Fruit fly (Drosophila melanogaster) S2 (cell line): ENCODE data around the gene CG31265.
A peak's percentile ranks its signal among the peaks of the same experiment; 100 is the strongest.

ENCODE experiments used
- CG8478 ChIP-seq: fragments of >200 bp; optimal IDR thresholded peaks from 2 replicates; lab custom pipeline; 2018
- CTCF ChIP-seq, 2 experiments: fragments of >200 bp; optimal IDR thresholded peaks; 2 replicates each; lab custom pipeline; 2018

Gene CG31265

DNA sequence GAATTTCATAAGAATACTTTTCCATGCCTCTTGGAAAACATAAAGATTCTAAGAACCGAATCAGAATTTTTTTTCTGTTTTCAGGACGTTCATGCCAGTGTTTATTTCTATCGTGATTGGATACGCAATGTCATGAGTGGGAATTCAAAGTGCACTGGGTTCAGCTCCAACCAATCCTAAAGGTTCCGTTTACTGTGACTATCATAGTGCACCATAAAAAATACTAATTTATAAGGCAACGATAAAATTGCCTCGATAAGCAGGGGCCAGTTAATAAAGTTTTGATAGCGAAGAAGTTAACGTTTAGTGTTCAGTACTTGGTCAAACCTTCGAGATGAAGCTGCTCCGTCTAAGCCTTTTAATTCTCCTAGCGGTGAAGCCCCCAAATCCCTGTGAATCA is at the start of gene CG31265:
CG31265 (plus strand) TSS at position 301 of the 400 bp plus-strand sequence.
- TF ChIP-seq CG8478 (no peak), CTCF (optimal IDR thresholded peaks at IDR 0.05; lab: Kevin White, UChicago) (no peak)

DNA sequence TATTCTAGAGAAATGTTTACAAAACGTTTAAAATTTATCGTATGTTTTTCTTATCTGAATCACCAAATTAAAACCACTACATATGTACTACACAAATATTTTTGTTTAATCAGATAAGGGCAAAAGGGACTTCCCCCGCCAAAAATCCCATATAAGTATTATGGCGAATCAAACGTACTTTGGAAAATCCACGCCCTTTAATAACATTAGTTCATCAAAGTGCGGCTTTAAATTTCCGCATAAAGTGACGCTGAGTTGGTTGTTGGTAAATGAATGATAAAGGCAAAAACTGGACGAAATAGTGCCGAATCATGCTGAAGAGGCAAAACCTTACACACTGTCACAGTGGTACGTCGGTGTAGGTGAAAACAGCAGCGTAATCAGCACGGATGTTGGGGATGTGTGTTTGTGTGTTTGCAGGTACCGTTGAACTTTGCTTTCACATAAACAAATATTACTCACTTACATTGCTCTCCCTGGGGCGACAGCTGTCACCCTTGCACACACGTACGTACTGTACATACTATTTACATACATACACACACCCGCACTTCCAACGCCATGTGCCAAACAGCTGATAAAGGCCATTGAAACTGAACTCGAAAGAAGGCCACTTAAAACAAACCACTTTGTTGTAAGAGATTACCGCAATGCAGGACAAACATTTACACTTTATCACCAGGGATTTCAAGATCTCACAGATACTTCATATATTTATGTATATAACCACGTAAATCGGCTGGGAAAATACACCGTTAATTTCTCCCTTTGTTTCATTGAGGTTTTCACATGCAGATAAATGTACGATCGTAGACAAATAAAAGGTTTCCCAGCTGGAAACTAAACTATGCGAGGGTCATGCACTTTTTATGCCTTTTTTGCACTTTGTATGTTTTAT is 48.8 kb upstream of the CG31265 start:
- TF ChIP-seq CTCF (optimal IDR thresholded peaks at IDR 0.05; lab: Kevin White, UChicago) (no peak), CG8478 (no peak)

DNA sequence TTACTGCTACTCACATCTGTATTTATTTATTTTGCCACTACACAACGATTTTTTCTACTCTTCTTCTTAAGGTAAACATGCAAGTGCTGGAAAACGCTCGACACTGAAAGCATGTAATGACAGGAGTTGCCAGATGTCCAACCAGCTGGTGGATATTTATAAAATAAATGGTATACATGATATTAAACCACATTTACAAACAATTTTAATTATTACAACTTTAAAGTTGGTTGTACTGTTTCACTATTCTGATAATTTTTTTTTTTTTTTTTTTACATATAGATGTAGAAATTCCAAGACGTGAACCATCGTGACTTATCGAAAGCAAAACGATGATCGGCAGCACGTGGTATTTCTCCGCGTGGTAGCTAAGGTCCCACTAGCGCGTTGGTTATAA is 48.2 kb upstream of the CG31265 start, which contains the start of the genes Keap1 and kuk:
Keap1 (minus strand) TSS at position 87 of the 397 bp plus-strand sequence.
kuk (plus strand) TSS at position 386 of the 397 bp plus-strand sequence.
- TF ChIP-seq CTCF (optimal IDR thresholded peaks at IDR 0.05; lab: Kevin White, UChicago) (peak in 1 of 2 experiments; percentile 54), CG8478 (no peak)

DNA sequence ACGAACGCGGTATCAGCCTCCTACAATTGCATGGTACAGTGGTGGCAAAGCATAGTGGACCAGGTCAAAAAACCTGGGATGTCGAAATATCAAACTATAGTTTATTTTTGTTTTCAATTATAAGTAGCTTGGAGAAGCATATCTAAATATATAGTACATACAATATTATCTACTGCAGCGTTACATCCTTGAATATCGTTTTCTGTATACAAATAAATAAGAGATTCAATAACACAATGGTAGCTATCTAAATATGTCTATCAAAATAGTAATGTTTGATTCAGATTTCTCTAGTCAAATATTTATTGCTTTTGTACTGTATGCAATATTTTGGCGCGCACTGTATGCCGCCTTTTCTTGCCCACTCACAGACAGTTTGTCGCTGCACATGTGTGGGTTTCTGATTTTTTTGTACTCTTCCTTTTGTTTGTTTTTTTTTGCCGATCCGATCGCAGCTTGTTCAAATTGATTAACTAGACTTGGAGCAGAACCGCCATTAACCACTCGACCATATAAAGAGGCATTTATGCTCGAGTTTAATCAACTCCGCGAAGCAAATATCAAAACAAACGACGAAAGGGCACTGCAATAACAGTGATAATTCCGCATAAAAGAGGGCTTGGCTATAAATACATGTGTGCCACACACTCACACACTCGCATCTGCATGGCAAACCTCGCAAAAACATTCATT is 47.2 kb upstream of the CG31265 start:
- TF ChIP-seq CG8478 (no peak), CTCF (optimal IDR thresholded peaks at IDR 0.05; lab: Kevin White, UChicago) (no peak)

DNA sequence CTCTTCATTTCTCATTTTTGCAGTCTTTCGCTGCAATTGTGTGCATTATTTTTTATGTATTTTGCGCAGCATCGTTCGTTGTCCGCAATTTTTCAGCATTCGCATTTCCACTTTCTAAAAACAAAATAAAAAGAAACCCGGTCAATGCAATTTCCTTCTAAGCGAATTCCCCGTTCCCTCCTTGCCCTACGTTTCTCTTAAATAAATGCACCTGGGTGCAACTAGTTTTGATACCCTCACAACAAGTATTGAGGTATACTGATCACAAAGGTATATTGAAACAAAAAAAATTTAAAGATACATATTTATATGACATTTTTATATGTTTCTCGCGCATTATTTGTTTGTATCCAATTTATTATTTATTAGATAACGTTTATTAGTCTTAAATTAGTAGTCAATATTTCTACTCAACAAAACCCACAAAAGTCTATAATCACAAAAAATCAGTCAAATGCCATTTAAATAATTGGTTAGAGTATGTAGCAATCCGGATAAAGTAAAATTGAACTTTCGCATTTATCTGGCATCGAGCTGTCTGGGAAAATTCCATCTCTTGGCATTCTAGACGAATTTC is 46.6 kb upstream of the CG31265 start:
- TF ChIP-seq CG8478 = no peak

DNA sequence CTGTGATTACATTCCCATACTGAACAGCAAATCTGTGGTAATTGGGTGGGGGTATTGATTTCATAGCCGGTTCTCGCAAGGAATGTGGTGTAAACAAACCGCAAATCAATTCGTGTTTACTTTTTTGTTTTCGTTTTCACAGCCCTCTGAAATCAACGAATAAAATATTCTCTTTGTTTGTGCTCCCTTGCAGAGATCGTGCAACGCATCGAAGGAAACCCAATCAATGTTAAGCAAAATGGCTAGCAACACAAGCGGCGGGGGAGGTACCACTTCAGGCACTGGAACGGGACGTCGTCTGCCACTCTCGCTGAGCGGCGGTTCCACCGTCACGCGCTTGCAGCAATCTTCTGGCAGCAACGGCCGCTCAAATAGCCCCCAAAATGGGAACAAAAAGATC is 45.5 kb upstream of the CG31265 start:
- TF ChIP-seq CTCF (optimal IDR thresholded peaks at IDR 0.05; lab: Kevin White, UChicago) (no peak), CG8478 (no peak)

DNA sequence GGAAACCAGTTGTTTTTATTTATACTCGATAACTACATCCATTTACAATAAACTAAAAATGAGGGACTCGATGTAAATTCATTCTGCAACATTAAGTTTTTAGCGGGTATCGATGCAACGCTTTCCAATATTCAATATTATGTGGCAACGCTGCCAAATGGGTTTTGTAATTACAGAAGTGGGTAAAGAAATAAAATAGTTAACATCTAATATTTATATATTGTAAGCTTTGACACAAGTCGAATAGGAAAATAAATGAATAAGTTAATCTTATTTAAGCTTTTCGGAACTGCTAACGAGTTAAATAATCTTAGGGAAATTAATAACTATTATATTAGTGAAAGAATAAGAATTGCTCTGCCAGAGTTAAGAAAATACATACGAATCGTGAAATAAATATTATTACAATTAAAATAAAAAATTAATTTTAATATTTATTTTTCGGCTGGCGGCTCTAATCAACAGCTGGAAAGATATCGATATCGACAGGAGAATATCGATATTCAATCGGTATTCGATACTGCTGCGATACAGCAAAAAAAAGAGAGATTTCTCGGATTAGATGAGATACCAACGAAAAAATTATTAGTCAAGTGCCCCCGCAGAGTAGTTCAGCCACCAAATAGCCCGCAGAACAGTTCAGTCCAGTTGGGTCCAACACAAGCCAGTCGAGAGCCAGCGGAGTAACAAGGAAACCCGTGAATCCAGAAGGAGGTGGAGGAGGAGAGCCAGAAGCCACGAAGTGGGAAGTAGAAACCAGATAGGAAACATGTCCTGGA is 42.8 kb upstream of the CG31265 start, which contains the start of gene GckIII:
GckIII (plus strand) TSS at position 485 of the 779 bp plus-strand sequence.
- no peak for TF ChIP-seq CG8478
- TF ChIP-seq CTCF (optimal IDR thresholded peaks at IDR 0.05; lab: Kevin White, UChicago) = no peak

DNA sequence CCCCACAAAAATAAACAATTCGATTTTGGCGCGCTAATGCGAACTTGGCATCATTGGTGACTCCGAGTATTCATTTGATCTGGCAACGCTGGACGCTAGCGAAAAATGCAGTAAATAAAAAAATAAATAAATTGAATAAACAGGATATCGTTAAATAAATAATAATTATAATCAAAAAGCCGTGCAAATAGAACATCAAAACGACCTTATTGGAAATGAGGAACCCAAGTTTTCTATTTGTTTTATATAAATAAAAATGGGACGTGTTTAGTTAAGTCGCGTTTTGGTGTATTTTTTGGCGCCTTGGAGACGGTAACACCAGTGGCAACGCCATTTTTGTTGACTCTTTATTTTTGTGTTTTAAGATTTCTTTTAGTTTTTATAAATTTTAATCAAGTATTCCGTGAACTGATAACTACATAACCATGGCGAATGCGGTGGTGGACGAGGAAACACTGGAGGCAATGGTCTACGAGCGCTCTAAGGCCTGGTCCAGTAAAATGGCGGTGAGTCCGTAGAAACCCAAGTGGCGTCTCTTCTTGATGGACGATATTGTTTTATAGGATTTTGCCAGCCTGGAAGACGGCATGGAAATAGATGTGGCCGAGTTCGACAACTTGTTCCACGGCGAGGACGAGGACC is 39.9 kb upstream of the CG31265 start, which contains the start of gene cal1:
cal1 (plus strand) TSS at position 304 of the 642 bp plus-strand sequence.
- TF ChIP-seq CTCF (optimal IDR thresholded peaks at IDR 0.05; lab: Kevin White, UChicago) (no peak), CG8478 (no peak)

DNA sequence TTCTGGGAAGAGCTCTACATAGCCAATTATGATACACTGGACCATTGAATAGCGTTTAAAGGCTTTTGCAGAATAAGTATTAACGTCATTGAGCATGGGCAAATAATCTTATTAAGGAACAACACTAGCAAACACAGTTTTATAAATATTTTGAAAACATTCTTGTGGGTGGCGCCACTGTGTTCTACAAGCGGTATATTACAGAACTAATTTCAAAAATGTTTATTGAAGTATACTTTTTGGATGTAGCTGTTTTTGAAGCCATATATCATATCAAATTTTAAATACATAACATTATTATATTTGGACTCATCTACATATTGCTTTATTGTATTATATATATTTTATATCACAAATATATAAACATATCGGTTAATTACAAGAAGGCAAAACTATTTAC is 19.1 kb upstream of the CG31265 start:
- TF ChIP-seq CTCF (optimal IDR thresholded peaks at IDR 0.05; lab: Kevin White, UChicago) = peak; percentile 63 to 86
- TF ChIP-seq CG8478 = no peak

DNA sequence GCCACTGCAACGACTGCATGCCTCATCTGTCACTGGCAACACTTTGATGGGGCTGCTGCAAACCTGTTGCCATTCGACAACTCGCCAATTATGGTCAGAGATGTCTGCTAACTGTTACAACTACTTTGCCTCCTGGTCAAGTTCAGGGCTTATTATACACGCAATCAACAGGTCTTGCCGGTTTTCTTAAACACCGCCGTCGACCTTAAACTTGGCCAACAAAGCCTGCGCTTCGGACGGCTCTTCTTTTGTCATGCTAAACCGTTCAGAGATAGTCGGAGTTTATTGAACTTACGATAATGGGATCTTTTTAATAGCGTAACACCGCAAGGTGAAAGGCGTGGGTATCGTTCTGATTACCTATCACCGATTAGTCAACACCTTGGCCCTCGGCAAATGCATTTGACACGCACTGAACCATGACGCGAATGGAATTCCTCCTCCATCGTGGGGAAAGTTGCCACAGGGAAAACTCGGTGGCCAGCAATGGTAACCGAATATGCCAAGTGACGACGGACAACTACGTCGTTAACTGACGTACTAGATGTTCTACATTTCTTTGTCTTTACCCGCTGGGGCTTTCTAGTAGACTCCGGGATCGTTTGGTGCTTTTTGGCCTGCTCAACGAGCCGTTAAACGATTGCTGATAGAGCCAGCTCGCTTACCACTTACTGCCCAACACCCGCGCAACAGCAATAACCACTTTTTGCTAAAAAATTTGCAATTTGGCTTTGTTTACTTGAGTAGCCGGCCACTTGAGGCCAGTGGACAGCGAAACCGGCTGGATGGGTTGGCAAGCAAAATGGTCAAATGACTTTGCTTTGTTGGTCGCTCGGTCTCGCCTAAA is 16.9 kb upstream of the CG31265 start:
- no peak for TF ChIP-seq CG8478
- TF ChIP-seq CTCF (optimal IDR thresholded peaks at IDR 0.05; lab: Kevin White, UChicago) = no peak

DNA sequence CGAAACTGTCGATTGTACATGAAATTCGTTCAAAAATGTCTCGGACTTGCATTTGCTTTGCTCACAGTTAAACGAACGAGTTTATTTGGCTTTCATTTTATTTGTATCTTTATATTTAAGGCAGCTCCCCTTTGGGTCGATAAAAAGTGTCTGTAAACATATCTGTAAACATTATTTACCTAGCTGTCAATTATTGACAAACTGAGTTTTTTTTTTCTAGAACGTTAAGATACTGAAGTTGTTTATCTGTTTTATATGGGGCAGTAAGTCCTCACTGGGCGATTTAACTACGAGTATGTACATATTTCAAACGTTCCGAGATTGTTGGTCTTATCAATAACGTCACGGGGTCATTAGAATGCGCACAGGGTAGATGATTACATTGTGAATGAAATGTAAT is 12.3 kb upstream of the CG31265 start:
- no peak for TF ChIP-seq CTCF (optimal IDR thresholded peaks at IDR 0.05; lab: Kevin White, UChicago)
- no peak for TF ChIP-seq CG8478

DNA sequence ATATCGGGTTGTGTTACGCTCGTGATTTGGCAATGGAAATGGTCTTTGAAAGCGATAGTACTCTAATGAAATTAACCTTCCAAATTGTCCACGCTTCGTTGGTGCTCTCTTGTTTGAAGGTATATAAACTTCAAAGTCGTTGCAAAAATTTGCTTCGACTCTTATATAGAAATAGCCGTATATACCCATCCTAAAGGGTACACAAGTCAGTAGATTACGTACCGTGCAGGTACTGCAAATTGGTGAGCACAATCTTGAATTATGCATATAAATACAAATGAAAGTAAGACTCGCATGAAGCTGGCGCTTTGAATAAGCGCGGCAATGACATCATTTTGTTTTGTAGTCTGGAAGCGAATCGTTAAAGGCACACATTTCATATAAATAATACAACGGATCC is 11.8 kb upstream of the CG31265 start:
- TF ChIP-seq CG8478 (no peak), CTCF (optimal IDR thresholded peaks at IDR 0.05; lab: Kevin White, UChicago) (no peak)

DNA sequence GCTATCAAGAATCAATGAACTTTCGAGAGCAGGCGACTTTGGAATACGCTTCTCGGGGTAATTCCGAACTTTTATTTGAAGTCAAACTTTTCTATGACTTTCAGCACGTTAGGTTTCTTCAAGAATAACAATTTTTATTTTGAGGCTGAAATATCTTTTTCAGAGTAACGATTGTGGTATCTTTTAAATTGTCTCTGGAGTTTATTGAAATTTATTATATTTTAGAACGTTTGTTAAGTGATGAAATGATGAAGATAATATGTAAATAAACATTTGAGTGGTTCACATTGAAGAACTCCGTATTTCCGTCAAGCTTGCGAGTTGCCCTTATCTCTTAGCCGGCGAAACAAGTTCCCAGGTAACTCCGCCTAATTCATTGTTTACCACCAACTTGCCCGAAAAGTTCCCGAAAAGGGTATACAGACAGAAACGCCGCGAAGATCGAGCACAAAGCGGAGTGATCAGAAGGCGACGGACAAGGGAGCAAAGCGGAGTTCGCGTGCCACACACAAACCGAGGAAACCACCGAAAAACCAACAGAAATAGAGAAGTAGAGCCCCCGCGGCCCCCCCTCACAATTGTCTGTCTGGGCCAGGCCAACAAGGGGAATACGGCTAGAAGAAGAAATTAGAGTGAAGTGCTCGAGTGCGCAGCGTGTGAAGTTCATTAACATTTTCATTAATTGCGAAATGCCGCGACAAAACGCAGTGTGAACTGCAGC is 10.2 kb upstream of the CG31265 start:
- no peak for TF ChIP-seq CTCF (optimal IDR thresholded peaks at IDR 0.05; lab: Kevin White, UChicago)
- TF ChIP-seq CG8478 = no peak
